Worm (Caenorhabditis elegans) whole organism, L4/young adult: ENCODE data around the gene B0001.8.

Experiments
- dao-5 ChIP-seq: sonication (generic microtip); optimal IDR thresholded peaks from 2 replicates; lab custom pipeline; 2016; ENCODE audit warnings: missing genotype, missing genetic modification characterization, moderate library complexity, missing compliant biosample characterization
- him-1 ChIP-seq: sonication (generic microtip); optimal IDR thresholded peaks from 2 replicates; lab custom pipeline; 2016; ENCODE audit warnings: missing genotype, missing genetic modification reagents, missing genetic modification characterization, missing compliant biosample characterization

DNA sequence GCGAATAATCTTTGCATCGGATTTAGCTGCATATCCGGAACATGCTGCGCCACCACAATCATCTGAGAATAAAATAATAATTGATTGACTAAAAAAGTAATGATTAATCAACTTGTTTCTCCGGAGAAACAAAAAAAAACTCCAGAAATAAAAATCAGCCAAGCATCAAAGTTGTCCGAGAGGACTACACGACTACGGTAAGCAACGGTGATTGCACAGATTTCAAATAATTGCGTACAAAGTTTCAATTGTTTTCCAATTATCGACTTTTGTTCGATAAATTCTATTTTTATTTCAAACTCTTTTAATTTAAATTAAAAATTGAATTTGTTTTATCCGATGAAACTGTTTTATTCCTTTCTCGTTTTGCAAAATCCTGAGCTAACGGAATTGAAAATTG is 47.5 kb downstream of the B0001.8 start, which contains the start of gene cpsf-4:
- TF ChIP-seq him-1 (tag; lab: Kevin White, UChicago) (no peak), dao-5 (tag; lab: Kevin White, UChicago) (no peak)
